Worm (Caenorhabditis elegans): ENCODE measurements around the gene F55A11.8.

ce11 chrV:11796343-11796742 is 8.4 kb downstream of the F55A11.8 start:
- TF ChIP-seq ztf-23 (GFP tag; IDR thresholded peaks at IDR 0.05) (no peak), klf-2 (GFP tag; conservative IDR thresholded peaks at IDR 0.05) (no peak), med-1 (GFP tag; optimal IDR thresholded peaks at IDR 0.05; ENCODE audit: insufficient read depth) (no peak), flt-1 (GFP tag; IDR thresholded peaks at IDR 0.05) (no peak), ref-1 (GFP tag; conservative IDR thresholded peaks at IDR 0.05) (no peak), T22C8.4 (GFP tag; IDR thresholded peaks at IDR 0.05) (no peak), tab-1 (GFP tag; IDR thresholded peaks at IDR 0.05) (no peak)

Measured in whole organism, midembryonic.